Worm (Caenorhabditis elegans) whole organism, L2 larva: ENCODE results near the gene R193.2.

ENCODE experiments used
- R02D3.7 ChIP-seq: fragments of 150-350 bp; optimal IDR thresholded peaks from 2 replicates; lab custom pipeline; 2014; ENCODE audit warnings: missing biosample characterization, missing genetic modification characterization
- blmp-1 ChIP-seq: sonication (generic microtip); optimal IDR thresholded peaks from 2 replicates; lab custom pipeline; 2017; ENCODE audit warnings: missing genetic modification characterization, mild to moderate bottlenecking, missing compliant biosample characterization, antibody characterized with exemption, moderate library complexity; ENCODE audit not compliant: insufficient read depth
- ceh-82 ChIP-seq: fragments of 150-350 bp; optimal IDR thresholded peaks from 2 replicates; lab custom pipeline; 2014; ENCODE audit warnings: missing biosample characterization, missing genetic modification characterization
- mdl-1 ChIP-seq, 2 experiments: fragments of 150-350 bp in 1 of 2; sonication (generic microtip) in 1 of 2; optimal IDR thresholded peaks; 2 replicates each; lab custom pipeline; 2017; ENCODE audit warnings: missing biosample characterization in 2 of 2, missing genetic modification characterization in 2 of 2
- sma-3 ChIP-seq: sonication (generic microtip); optimal IDR thresholded peaks from 2 replicates; lab custom pipeline; 2016; ENCODE audit warnings: missing genetic modification reagents, missing genetic modification characterization, missing compliant biosample characterization
- unc-39 ChIP-seq: fragments of 150-350 bp; optimal IDR thresholded peaks from 2 replicates; lab custom pipeline; 2014; ENCODE audit warnings: missing biosample characterization, missing genetic modification characterization
- unc-62 ChIP-seq: fragments of 150-350 bp; optimal IDR thresholded peaks from 2 replicates; lab custom pipeline; 2014; ENCODE audit warnings: missing biosample characterization, missing genetic modification reagents, missing genetic modification characterization

DNA sequence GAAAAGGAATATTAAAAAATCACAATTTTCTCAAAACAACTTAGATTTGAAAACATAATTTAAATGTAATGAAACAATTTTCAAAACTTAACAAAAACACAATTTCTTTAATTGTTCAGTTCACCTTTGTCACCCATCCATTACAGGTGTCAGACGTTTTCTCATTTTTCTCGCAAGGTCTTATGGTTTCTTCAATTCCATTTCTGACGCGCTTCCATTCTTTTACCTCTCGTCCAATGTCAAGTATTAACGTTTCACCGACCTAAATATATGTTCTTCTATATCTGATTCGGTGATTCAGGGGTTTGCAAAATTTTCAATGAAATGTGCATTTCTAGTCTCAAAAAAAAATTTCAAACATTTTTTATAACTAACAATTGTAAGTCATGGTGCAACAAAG lies 24.9 kb downstream of the R193.2 start:
- TF ChIP-seq ceh-82 (tag; lab: Kevin White, UChicago), result no peak
- no peak for TF ChIP-seq mdl-1 (tag; optimal IDR thresholded peaks at IDR 0.05; lab: Kevin White, UChicago)
- no peak for TF ChIP-seq unc-62
- no peak for TF ChIP-seq R02D3.7
- TF ChIP-seq blmp-1 (tag; lab: Kevin White, UChicago), result no peak
- no peak for TF ChIP-seq unc-39 (tag; lab: Kevin White, UChicago)
- TF ChIP-seq sma-3 (GFP tag; lab: Kevin White, UChicago), result no peak
